Worm (Caenorhabditis elegans) whole organism, early embryonic: Measurements from ENCODE around the gene trcs-1.

Source experiments
- B0310.2 ChIP-seq: sonication (generic microtip); optimal IDR thresholded peaks from 2 replicates; lab custom pipeline; 2016; ENCODE audit warnings: mild to moderate bottlenecking, missing genetic modification characterization, missing compliant biosample characterization
- F13C5.2 ChIP-seq: sonication (generic microtip); optimal IDR thresholded peaks from 2 replicates; lab custom pipeline; 2017; ENCODE audit warnings: mild to moderate bottlenecking, missing genetic modification characterization, inconsistent platforms, missing compliant biosample characterization
- aly-1 ChIP-seq: sonication (generic microtip); optimal IDR thresholded peaks from 2 replicates; lab custom pipeline; 2016; ENCODE audit warnings: missing genetic modification characterization, missing compliant biosample characterization
- ama-1 ChIP-seq: fragments of 150-350 bp; optimal IDR thresholded peaks from 2 replicates; lab custom pipeline; 2014
- ceh-13 ChIP-seq: fragments of 200-800 bp; sonication (Bioruptor generic); optimal IDR thresholded peaks from 2 replicates; lab custom pipeline; 2018; ENCODE audit warnings: mild to moderate bottlenecking, missing genetic modification characterization, missing compliant biosample characterization
- ceh-36 ChIP-seq: sonication (generic microtip); optimal IDR thresholded peaks from 2 replicates; lab custom pipeline; 2016; ENCODE audit warnings: missing genetic modification characterization, inconsistent platforms, missing compliant biosample characterization
- ets-7 ChIP-seq: sonication (generic microtip); optimal IDR thresholded peaks from 2 replicates; lab custom pipeline; 2016; ENCODE audit warnings: missing genotype, missing genetic modification characterization, missing compliant biosample characterization
- flt-1 ChIP-seq: fragments of 200-800 bp; sonication (Bioruptor generic); IDR thresholded peaks from 2 replicates; pipeline ENCODE4 v1.3.6; 2022; ENCODE audit warnings: missing genetic modification characterization, missing compliant biosample characterization
- hmbx-1 ChIP-seq: sonication (generic microtip); optimal IDR thresholded peaks from 2 replicates; lab custom pipeline; 2016; ENCODE audit warnings: mild to moderate bottlenecking, missing genetic modification characterization, missing compliant biosample characterization
- hmg-4 ChIP-seq: fragments of 200-800 bp; sonication (Bioruptor generic); optimal IDR thresholded peaks from 2 replicates; lab custom pipeline; 2018; ENCODE audit warnings: mild to moderate bottlenecking, missing genetic modification characterization, missing compliant biosample characterization
- hnd-1 ChIP-seq: sonication (generic microtip); optimal IDR thresholded peaks from 2 replicates; lab custom pipeline; 2016; ENCODE audit warnings: missing genetic modification characterization, missing compliant biosample characterization
- pes-1 ChIP-seq: fragments of 200-800 bp; sonication (Bioruptor generic); IDR thresholded peaks from 2 replicates; pipeline ENCODE4 v1.3.6; 2022; ENCODE audit warnings: missing genetic modification reagents, missing genetic modification characterization, missing compliant biosample characterization
- scrt-1 ChIP-seq: fragments of 200-800 bp; sonication (Bioruptor generic); IDR thresholded peaks from 2 replicates; pipeline ENCODE4 v1.3.6; 2022; ENCODE audit warnings: missing genetic modification characterization, missing compliant biosample characterization
- sea-1 ChIP-seq: fragments of 200-800 bp; sonication (Bioruptor generic); conservative IDR thresholded peaks from 2 replicates; pipeline ENCODE4 v1.3.6; 2022; ENCODE audit warnings: missing genetic modification characterization, missing compliant biosample characterization
- tbx-11 ChIP-seq: fragments of 200-800 bp; sonication (Bioruptor generic); IDR thresholded peaks from 2 replicates; pipeline ENCODE4 v1.3.6; 2022; ENCODE audit warnings: missing genetic modification characterization, missing compliant biosample characterization
- tbx-37 ChIP-seq: fragments of 200-800 bp; sonication (Bioruptor generic); conservative IDR thresholded peaks from 2 replicates; pipeline ENCODE4 v1.3.6; 2022; ENCODE audit warnings: missing genetic modification reagents, missing genetic modification characterization, missing compliant biosample characterization
- tra-4 ChIP-seq: sonication (generic microtip); optimal IDR thresholded peaks from 2 replicates; lab custom pipeline; 2017; ENCODE audit warnings: missing genetic modification characterization, missing compliant biosample characterization

Gene trcs-1

DNA sequence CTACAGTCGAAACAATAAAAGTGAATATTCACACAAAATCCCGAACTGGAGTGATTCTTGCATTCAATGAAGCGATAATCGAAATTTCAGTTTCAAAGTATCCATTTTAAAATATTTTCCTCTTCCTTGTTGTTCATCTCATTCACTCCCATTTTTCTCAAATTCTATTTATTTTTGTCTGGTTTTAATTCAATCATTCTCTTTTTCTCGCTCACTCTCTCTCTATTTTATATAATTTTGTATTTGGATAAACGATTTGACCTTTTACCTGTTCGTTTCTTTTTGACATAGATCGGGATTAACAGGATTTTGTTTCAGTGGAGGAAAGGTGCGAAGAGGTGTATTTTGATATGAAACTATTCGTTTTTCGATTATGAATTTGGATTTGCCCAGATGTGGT is 42.6 kb downstream of the trcs-1 start, which contains the start of gene T05A1.5:
T05A1.5 (plus strand) TSS at position 301 of the 400 bp plus-strand sequence.
- TF ChIP-seq hmbx-1 (tag; lab: Kevin White, UChicago) (no peak), flt-1 (no peak), hnd-1 (tag; lab: Kevin White, UChicago) (no peak), tbx-11 (no peak), aly-1 (tag; lab: Kevin White, UChicago) (no peak), tbx-37 (GFP tag; lab: Robert Waterston, UW) (no peak), hmg-4 (no peak), ets-7 (no peak), tra-4 (tag; lab: Kevin White, UChicago) (no peak), B0310.2 (tag; lab: Kevin White, UChicago) (no peak)

DNA sequence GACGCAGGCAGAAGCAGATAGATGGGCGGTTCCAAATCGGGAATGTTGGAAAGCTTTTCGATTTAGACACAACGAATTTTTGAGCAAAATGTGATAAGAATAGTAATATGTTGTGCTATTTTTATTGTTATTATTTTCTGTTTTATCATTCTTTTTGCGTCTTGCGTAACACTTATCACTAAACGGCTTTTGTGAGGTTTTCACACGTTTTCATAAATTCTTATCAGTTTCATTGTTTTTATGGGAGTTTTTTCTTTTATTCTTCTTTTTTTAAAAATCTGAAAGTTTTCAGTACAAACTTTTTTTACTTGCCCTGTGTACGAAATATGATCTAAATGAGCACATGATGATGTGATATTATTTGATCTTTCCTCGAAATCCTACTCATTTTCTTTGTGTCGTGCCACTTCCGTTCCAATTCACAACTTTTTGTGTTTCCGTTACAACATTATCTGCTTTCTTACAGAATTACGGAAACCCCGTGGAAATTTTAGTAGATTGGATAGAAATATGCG is 48.2 kb downstream of the trcs-1 start, which contains the start of gene fbl-1:
fbl-1 (plus strand) TSS at position 465 of the 515 bp plus-strand sequence.
- TF ChIP-seq ama-1 (no peak), flt-1 (no peak), F13C5.2 (no peak), scrt-1 (GFP tag; lab: Robert Waterston, UW) (no peak), tbx-11 (no peak), sea-1 (GFP tag; lab: Robert Waterston, UW) (no peak), B0310.2 (tag; lab: Kevin White, UChicago) (no peak), aly-1 (tag; lab: Kevin White, UChicago) (no peak), hmg-4 (no peak), tbx-37 (GFP tag; lab: Robert Waterston, UW) (no peak), ceh-13 (GFP tag; lab: Kevin White, UChicago) (no peak), tra-4 (tag; lab: Kevin White, UChicago) (no peak), hmbx-1 (tag; lab: Kevin White, UChicago) (no peak), ceh-36 (no peak), ets-7 (no peak), hnd-1 (tag; lab: Kevin White, UChicago) (no peak), pes-1 (GFP tag; lab: Robert Waterston, UW) (no peak)

DNA sequence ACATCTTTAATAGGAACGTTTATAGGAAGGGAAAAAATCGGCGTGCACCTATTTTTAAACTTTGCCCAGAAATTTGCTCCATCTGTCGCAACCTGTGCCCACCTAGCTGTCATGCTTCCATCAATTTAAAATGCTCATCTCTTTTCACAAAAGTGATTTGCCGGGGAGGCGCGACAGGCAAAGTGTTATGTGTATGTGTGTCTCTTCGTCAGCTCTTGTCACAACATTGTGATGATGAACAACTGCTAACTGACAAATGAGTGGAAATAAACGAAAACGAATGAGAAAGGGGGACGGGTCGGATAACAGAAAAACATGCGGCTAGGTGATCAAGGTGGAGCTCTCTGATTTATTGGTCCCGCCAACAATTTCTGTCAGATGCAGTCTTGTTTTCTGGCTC is 50.4 kb downstream of the trcs-1 start:
- no peak for TF ChIP-seq F13C5.2
- TF ChIP-seq sea-1 (GFP tag; lab: Robert Waterston, UW): no peak
- no peak for TF ChIP-seq hmbx-1 (tag; lab: Kevin White, UChicago)
- no peak for TF ChIP-seq ets-7
- no peak for TF ChIP-seq hnd-1 (tag; lab: Kevin White, UChicago)
- TF ChIP-seq tbx-11: no peak
- no peak for TF ChIP-seq ama-1
- TF ChIP-seq hmg-4: no peak
- no peak for TF ChIP-seq ceh-13 (GFP tag; lab: Kevin White, UChicago)
- TF ChIP-seq ceh-36: no peak
- no peak for TF ChIP-seq pes-1 (GFP tag; lab: Robert Waterston, UW)
- no peak for TF ChIP-seq B0310.2 (tag; lab: Kevin White, UChicago)
- no peak for TF ChIP-seq tra-4 (tag; lab: Kevin White, UChicago)
- TF ChIP-seq flt-1: no peak

- TF ChIP-seq tbx-37 (GFP tag; lab: Robert Waterston, UW) (no peak), pes-1 (GFP tag; lab: Robert Waterston, UW) (no peak), ceh-36 (no peak), B0310.2 (tag; lab: Kevin White, UChicago) (no peak), tbx-11 (no peak), hmg-4 (no peak), ets-7 (no peak), ceh-13 (GFP tag; lab: Kevin White, UChicago) (no peak), aly-1 (tag; lab: Kevin White, UChicago) (no peak), sea-1 (GFP tag; lab: Robert Waterston, UW) (no peak), tra-4 (tag; lab: Kevin White, UChicago) (no peak)
These were observed 51.1 kb downstream of the trcs-1 start for ce11 chrIV:9537500-9537899.
